Worm (Caenorhabditis elegans): ENCODE data around the gene F52H2.3.
A peak's percentile ranks its signal among the peaks of the same experiment; 100 is the strongest.

Gene F52H2.3

ce11 chrX:2569040-2569439 is 28.2 kb upstream of the F52H2.3 start:
- TF ChIP-seq zip-8 (tag; optimal IDR thresholded peaks at IDR 0.05) = no peak
- no peak for TF ChIP-seq cnd-1 (tag; optimal IDR thresholded peaks at IDR 0.05)
- no peak for TF ChIP-seq ztf-11 (tag; optimal IDR thresholded peaks at IDR 0.05)
- no peak for TF ChIP-seq sem-2 (GFP tag; optimal IDR thresholded peaks at IDR 0.05)
- TF ChIP-seq unc-120 (tag; optimal IDR thresholded peaks at IDR 0.05; ENCODE audit: poor library complexity, severe bottlenecking) = no peak
- TF ChIP-seq flh-1 (GFP tag; optimal IDR thresholded peaks at IDR 0.05) = no peak
- TF ChIP-seq unc-39 (tag; optimal IDR thresholded peaks at IDR 0.05) = no peak

ce11 chrX:2567761-2568160 is 26.9 kb upstream of the F52H2.3 start:
- TF ChIP-seq elt-3 (tag; optimal IDR thresholded peaks at IDR 0.05) (no peak), sem-2 (GFP tag; optimal IDR thresholded peaks at IDR 0.05) (no peak), nhr-76 (tag; optimal IDR thresholded peaks at IDR 0.05) (no peak), ceh-83 (GFP tag; optimal IDR thresholded peaks at IDR 0.05) (no peak), lsy-2 (tag; optimal IDR thresholded peaks at IDR 0.05) (no peak), unc-39 (tag; optimal IDR thresholded peaks at IDR 0.05) (no peak), unc-120 (tag; optimal IDR thresholded peaks at IDR 0.05; ENCODE audit: poor library complexity, severe bottlenecking) (no peak), nhr-12 (tag; optimal IDR thresholded peaks at IDR 0.05) (no peak), nhr-2 (tag; optimal IDR thresholded peaks at IDR 0.05) (no peak), ham-2 (GFP tag; optimal IDR thresholded peaks at IDR 0.05) (no peak), blmp-1 (tag; optimal IDR thresholded peaks at IDR 0.05) (no peak), bed-3 (GFP tag; optimal IDR thresholded peaks at IDR 0.05) (no peak), M03D4.4 (tag; optimal IDR thresholded peaks at IDR 0.05) (no peak), ceh-39 (tag; optimal IDR thresholded peaks at IDR 0.05) (no peak), sptf-1 (tag; optimal IDR thresholded peaks at IDR 0.05) (no peak), elt-1 (tag; optimal IDR thresholded peaks at IDR 0.05; ENCODE audit: borderline replicate concordance, insufficient read depth) (no peak), mep-1 (tag; optimal IDR thresholded peaks at IDR 0.05) (no peak), unc-62 (GFP tag; optimal IDR thresholded peaks at IDR 0.05) (no peak)

DNA sequence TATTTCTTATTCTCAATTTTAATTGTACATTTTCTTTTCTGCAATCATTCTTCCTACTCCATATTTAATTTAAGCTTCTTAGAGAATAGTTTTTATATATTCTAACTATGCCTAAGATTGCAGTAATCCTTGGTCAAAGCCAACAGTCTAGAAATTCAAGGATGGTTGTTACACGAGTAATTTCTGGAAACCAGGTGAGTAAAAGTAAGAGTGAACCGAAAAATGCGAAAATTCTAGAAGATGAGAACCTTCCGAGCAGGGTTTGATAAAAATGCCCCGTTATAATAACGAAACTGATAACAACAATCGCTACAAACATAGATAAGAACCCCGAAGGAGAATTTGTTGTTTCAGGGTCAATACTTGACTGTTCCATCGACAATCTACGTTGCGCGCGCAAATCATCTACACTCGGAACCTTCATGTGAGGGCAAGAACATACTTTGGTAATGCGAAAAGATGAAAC is 24.5 kb upstream of the F52H2.3 start, which contains the start of gene F52H2.15:
Gene F52H2.15 (plus strand): TSS at position 51 of the 466 bp plus-strand sequence.
- TF ChIP-seq cnd-1 (tag; optimal IDR thresholded peaks at IDR 0.05) = no peak
- TF ChIP-seq mls-2 (tag; optimal IDR thresholded peaks at IDR 0.05) = no peak
- TF ChIP-seq unc-39 (tag; optimal IDR thresholded peaks at IDR 0.05) = no peak
- no peak for TF ChIP-seq ham-2 (GFP tag; optimal IDR thresholded peaks at IDR 0.05)
- TF ChIP-seq elt-3 (tag; optimal IDR thresholded peaks at IDR 0.05) = no peak

DNA sequence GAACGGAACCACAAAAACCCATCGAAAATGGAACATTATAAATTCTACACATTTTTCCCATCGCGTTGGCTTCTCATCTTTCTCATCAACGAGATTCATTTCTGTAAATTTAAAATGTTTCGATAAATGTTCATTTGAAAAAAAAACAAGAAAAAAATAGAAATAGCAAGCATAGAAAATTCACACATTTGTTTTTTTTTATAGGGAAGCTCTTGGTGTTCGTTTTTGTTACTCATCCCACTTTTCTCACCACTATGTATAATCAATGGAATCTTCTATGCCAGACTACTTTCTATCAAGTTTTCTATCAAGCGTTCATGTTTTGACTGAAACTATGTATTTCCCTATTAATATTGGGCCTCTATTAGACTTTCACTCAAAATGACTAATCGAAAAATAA is 23.2 kb upstream of the F52H2.3 start, which contains the start of gene dhcr-24:
Gene dhcr-24 (minus strand): TSS at position 101 of the 400 bp plus-strand sequence.
- no peak for TF ChIP-seq lin-32 (GFP tag; optimal IDR thresholded peaks at IDR 0.05)

ce11 chrX:2559979-2560378 is 19.1 kb upstream of the F52H2.3 start, which contains the start of gene F52H2.5:
Gene F52H2.5, minus strand, starts transcription at chrX:2560079.
- TF ChIP-seq nhr-12 (tag; optimal IDR thresholded peaks at IDR 0.05) = no peak

DNA sequence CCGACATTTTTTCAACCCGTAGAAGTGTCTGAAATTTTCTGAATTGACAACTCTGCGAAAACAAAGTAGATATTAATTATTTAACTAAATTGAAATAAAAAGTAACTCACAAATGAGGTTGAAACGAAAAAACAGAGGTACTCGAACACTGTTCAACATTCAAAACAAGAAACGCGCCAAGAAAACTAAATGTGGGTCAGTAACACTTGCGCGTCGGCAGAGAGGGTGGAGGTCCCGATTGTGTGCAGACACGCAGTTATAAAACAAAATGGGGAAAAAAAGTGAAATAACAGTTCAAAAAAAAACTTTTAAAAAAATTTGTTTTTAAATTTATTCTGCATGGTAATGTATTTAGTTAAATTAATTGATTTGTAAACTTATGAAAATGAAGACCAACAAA is 18.5 kb upstream of the F52H2.3 start:
- TF ChIP-seq hlh-1 (tag; optimal IDR thresholded peaks at IDR 0.05) (peak; percentile 33), unc-39 (tag; optimal IDR thresholded peaks at IDR 0.05) (no peak)

DNA sequence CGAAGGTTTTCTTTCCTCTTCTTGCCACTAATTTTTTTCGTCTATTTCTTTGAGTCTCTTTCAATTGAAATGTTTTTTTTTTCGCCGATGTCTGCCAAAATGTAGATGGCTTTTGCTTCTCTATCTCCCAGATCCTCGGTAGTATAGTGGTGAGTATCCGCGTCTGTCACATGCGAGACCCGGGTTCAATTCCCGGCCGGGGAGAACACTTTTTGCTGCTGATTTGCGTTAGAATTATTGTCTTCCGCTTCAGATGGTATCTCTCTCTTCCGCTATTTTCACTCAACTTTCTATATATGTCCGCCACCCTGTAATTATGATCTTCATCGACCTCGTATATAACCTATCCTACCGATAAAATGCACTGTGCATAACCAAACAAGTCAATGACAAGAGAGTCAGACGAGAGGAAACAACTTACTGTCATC is 12.6 kb upstream of the F52H2.3 start:
- TF ChIP-seq nhr-28 (tag; optimal IDR thresholded peaks at IDR 0.05) (no peak), blmp-1 (tag; optimal IDR thresholded peaks at IDR 0.05) (peak; percentile 61), ces-1 (GFP tag; optimal IDR thresholded peaks at IDR 0.05) (peak; percentile 22), zip-8 (tag; optimal IDR thresholded peaks at IDR 0.05) (no peak), pha-4 (tag; optimal IDR thresholded peaks at IDR 0.05) (no peak), lin-13 (tag; optimal IDR thresholded peaks at IDR 0.05) (no peak), nhr-2 (tag; optimal IDR thresholded peaks at IDR 0.05) (peak; percentile 72), mab-5 (tag; optimal IDR thresholded peaks at IDR 0.05) (no peak), elt-3 (tag; optimal IDR thresholded peaks at IDR 0.05) (no peak), ceh-39 (tag; optimal IDR thresholded peaks at IDR 0.05) (no peak), unc-120 (tag; optimal IDR thresholded peaks at IDR 0.05; ENCODE audit: poor library complexity, severe bottlenecking) (peak; percentile 62), lsy-2 (tag; optimal IDR thresholded peaks at IDR 0.05) (no peak), ceh-43 (GFP tag; optimal IDR thresholded peaks at IDR 0.05) (peak; percentile 48), mls-2 (tag; optimal IDR thresholded peaks at IDR 0.05) (peak; percentile 67), ztf-11 (tag; optimal IDR thresholded peaks at IDR 0.05) (no peak), nhr-12 (tag; optimal IDR thresholded peaks at IDR 0.05) (no peak), cnd-1 (tag; optimal IDR thresholded peaks at IDR 0.05) (peak; percentile 17), flh-1 (GFP tag; optimal IDR thresholded peaks at IDR 0.05) (peak; percentile 11), elt-1 (tag; optimal IDR thresholded peaks at IDR 0.05; ENCODE audit: borderline replicate concordance, insufficient read depth) (no peak), bed-3 (GFP tag; optimal IDR thresholded peaks at IDR 0.05) (peak; percentile 36), ham-2 (GFP tag; optimal IDR thresholded peaks at IDR 0.05) (peak; percentile 73), M03D4.4 (tag; optimal IDR thresholded peaks at IDR 0.05) (no peak), hlh-1 (tag; optimal IDR thresholded peaks at IDR 0.05) (no peak), nhr-76 (tag; optimal IDR thresholded peaks at IDR 0.05) (no peak), drap-1 (GFP tag; optimal IDR thresholded peaks at IDR 0.05) (peak; percentile 61), snpc-4 (tag; optimal IDR thresholded peaks at IDR 0.05) (no peak), sem-2 (GFP tag; optimal IDR thresholded peaks at IDR 0.05) (peak; percentile 18), mep-1 (tag; optimal IDR thresholded peaks at IDR 0.05) (peak; percentile 25), tbx-8 (GFP tag; optimal IDR thresholded peaks at IDR 0.05) (no peak), unc-39 (tag; optimal IDR thresholded peaks at IDR 0.05) (no peak), ceh-83 (GFP tag; optimal IDR thresholded peaks at IDR 0.05) (peak; percentile 40)
